Worm (Caenorhabditis elegans) whole organism, L1 larva: Measurements from ENCODE around the gene C33A11.2.

Experiments used
- aha-1 ChIP-seq: fragments of 150-350 bp; optimal IDR thresholded peaks from 2 replicates; lab custom pipeline; 2014; ENCODE audit warnings: missing biosample characterization, missing genetic modification characterization
- efl-1 ChIP-seq, 4 experiments: fragments of 150-350 bp; optimal IDR thresholded peaks in 3 of 4; peaks in 1 of 4; 1 replicate in 1 of 4; 2 replicates in 3 of 4; lab custom pipeline; 2014; ENCODE audit warnings: missing biosample characterization in 2 of 4, missing genetic modification characterization in 2 of 4, missing genetic modification reagents in 2 of 4
- elt-2 ChIP-seq: sonication (generic microtip); optimal IDR thresholded peaks from 2 replicates; lab custom pipeline; 2016; ENCODE audit warnings: missing genetic modification characterization, mild to moderate bottlenecking, inconsistent platforms, missing compliant biosample characterization, missing genetic modification reagents
- fkh-8 ChIP-seq: sonication (generic microtip); optimal IDR thresholded peaks from 2 replicates; lab custom pipeline; 2016; ENCODE audit warnings: mild to moderate bottlenecking, missing genetic modification characterization, missing compliant biosample characterization
- nhr-237 ChIP-seq: fragments of 150-350 bp; optimal IDR thresholded peaks from 2 replicates; lab custom pipeline; 2014; ENCODE audit warnings: missing biosample characterization, missing genetic modification characterization
- tlp-1 ChIP-seq: fragments of 150-350 bp; optimal IDR thresholded peaks from 2 replicates; lab custom pipeline; 2014; ENCODE audit warnings: missing biosample characterization, missing genetic modification characterization
- unc-130 ChIP-seq: fragments of 150-350 bp; optimal IDR thresholded peaks from 2 replicates; lab custom pipeline; 2017; ENCODE audit warnings: missing biosample characterization, missing genetic modification characterization, inconsistent platforms
- unc-98 ChIP-seq: fragments of 200-800 bp; sonication (Bioruptor generic); IDR thresholded peaks from 2 replicates; pipeline ENCODE4 v1.3.6; 2022; ENCODE audit warnings: missing genetic modification characterization, missing compliant biosample characterization

The C33A11.2 gene

DNA sequence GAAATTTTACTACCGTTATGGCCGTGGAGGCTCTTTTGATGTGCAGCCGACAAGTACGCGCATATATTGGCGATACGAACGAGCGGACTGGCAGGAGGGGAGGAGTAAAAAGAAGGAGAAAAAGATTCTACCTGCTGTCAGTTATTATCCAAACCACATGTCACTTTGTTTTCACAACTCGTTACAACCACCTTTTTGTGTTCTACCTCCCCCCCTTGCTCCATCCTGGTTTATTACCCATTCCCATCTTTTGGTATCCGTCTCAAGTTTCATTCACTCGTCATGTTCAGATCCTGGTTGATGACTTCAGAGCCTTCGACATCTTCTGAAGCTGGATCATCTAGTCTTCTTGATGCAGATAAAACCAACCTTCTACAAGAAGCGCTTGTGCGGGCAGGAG, 41.8 kb downstream of the C33A11.2 start, which contains the start of gene psa-3:
Gene psa-3, plus strand, starts transcription at position 301 of the 400 bp plus-strand sequence.
- TF ChIP-seq fkh-8 (tag; lab: Kevin White, UChicago) (no peak), efl-1 (optimal IDR thresholded peaks at IDR 0.05; lab: Kevin White, UChicago) (no peak), efl-1 (GFP tag; optimal IDR thresholded peaks at IDR 0.05 in 1 of 2; lab: Kevin White, UChicago) (peak in 1 of 2 experiments; percentile 63), aha-1 (tag; lab: Kevin White, UChicago) (no peak)

- no peak for TF ChIP-seq unc-98 (GFP tag; lab: Robert Waterston, UW)
- peak; percentile 92 for TF ChIP-seq elt-2 (tag; lab: Kevin White, UChicago)
- peak; percentile 88 for TF ChIP-seq tlp-1
- no peak for TF ChIP-seq efl-1 (optimal IDR thresholded peaks at IDR 0.05; lab: Kevin White, UChicago)
- peak in 1 of 2 experiments; percentile 35 for TF ChIP-seq efl-1 (GFP tag; optimal IDR thresholded peaks at IDR 0.05 in 1 of 2; lab: Kevin White, UChicago)
- no peak for TF ChIP-seq nhr-237
Measured at ce11 chrX:15408577-15408976, 42.8 kb downstream of the C33A11.2 start.

- TF ChIP-seq efl-1 (optimal IDR thresholded peaks at IDR 0.05; lab: Kevin White, UChicago) (no peak), efl-1 (GFP tag; optimal IDR thresholded peaks at IDR 0.05 in 1 of 2; lab: Kevin White, UChicago) (peak in 1 of 2 experiments; percentile 57), unc-130 (no peak)
- TF ChIP-seq, all 84 proteins: peak for 1
Measured at ce11 chrX:15415226-15415625, 49.4 kb downstream of the C33A11.2 start, which contains the start of gene pqn-36. Gene pqn-36 (minus strand): TSS chrX:15415493.
